Worm (Caenorhabditis elegans) whole organism, late embryonic: ENCODE results near the gene ZK180.5.
A peak's percentile ranks its signal among the peaks of the same experiment; 100 is the strongest.

Source experiments
- C08G9.2 ChIP-seq: sonication (generic microtip); optimal IDR thresholded peaks from 2 replicates; lab custom pipeline; 2016; ENCODE audit warnings: mild to moderate bottlenecking, missing genetic modification characterization, moderate library complexity, missing compliant biosample characterization
- ama-1 ChIP-seq: fragments of 150-350 bp; optimal IDR thresholded peaks from 2 replicates; lab custom pipeline; 2014
- dmd-4 ChIP-seq: sonication (generic microtip); optimal IDR thresholded peaks from 2 replicates; lab custom pipeline; 2016; ENCODE audit warnings: borderline replicate concordance, missing genetic modification characterization, missing compliant biosample characterization
- dve-1 ChIP-seq: sonication (generic microtip); optimal IDR thresholded peaks from 2 replicates; lab custom pipeline; 2017; ENCODE audit warnings: antibody characterized with exemption, mild to moderate bottlenecking, missing genetic modification characterization, missing compliant biosample characterization
- elt-2 ChIP-seq: sonication (generic microtip); optimal IDR thresholded peaks from 2 replicates; lab custom pipeline; 2016; ENCODE audit warnings: missing genetic modification reagents, missing genetic modification characterization, missing compliant biosample characterization
- hlh-15 ChIP-seq: sonication (generic microtip); optimal IDR thresholded peaks from 2 replicates; lab custom pipeline; 2016; ENCODE audit warnings: missing genetic modification characterization, missing compliant biosample characterization

- TF ChIP-seq dve-1 (tag; lab: Kevin White, UChicago) (no peak), dmd-4 (no peak), elt-2 (tag; lab: Kevin White, UChicago) (peak; percentile 82), C08G9.2 (tag; lab: Kevin White, UChicago) (no peak), ama-1 (lab: Kevin White, UChicago) (no peak), hlh-15 (tag; lab: Kevin White, UChicago) (no peak)
These were observed 27.2 kb upstream of the ZK180.5 start for ce11 chrIV:4544215-4544614.
